Fruit fly (Drosophila melanogaster) whole organism: ENCODE measurements around the gene SNRPG.

Source experiments
- CG8478 ChIP-seq: fragments of >200 bp; optimal IDR thresholded peaks from 2 replicates; lab custom pipeline; 2018; ENCODE audit warnings: inconsistent platforms
- Dll ChIP-seq: fragments of >200 bp; optimal IDR thresholded peaks from 2 replicates; lab custom pipeline; 2017
- EcR ChIP-seq, 2 experiments: fragments of >200 bp; optimal IDR thresholded peaks; 2 replicates each; lab custom pipeline; 2017; ENCODE audit warnings: missing biosample characterization in 2 of 2, missing genetic modification characterization in 2 of 2, missing genetic modification reagents in 2 of 2
- pan ChIP-seq: fragments of >200 bp; optimal IDR thresholded peaks from 2 replicates; lab custom pipeline; 2017
- psq ChIP-seq: fragments of >200 bp; optimal IDR thresholded peaks from 2 replicates; lab custom pipeline; 2017
- usp ChIP-seq: fragments of >200 bp; optimal IDR thresholded peaks from 2 replicates; lab custom pipeline; 2017; ENCODE audit warnings: missing biosample characterization, missing genetic modification characterization, mixed read lengths

The SNRPG gene

dm6 chrX:16648435-16648781 is 8.2 kb upstream of the SNRPG start:
- TF ChIP-seq EcR (GFP tag; optimal IDR thresholded peaks at IDR 0.05; lab: Kevin White, UChicago) (no peak), psq (lab: Kevin White, UChicago) (no peak), usp (GFP tag; lab: Kevin White, UChicago) (no peak), CG8478 (no peak), Dll (no peak)

DNA sequence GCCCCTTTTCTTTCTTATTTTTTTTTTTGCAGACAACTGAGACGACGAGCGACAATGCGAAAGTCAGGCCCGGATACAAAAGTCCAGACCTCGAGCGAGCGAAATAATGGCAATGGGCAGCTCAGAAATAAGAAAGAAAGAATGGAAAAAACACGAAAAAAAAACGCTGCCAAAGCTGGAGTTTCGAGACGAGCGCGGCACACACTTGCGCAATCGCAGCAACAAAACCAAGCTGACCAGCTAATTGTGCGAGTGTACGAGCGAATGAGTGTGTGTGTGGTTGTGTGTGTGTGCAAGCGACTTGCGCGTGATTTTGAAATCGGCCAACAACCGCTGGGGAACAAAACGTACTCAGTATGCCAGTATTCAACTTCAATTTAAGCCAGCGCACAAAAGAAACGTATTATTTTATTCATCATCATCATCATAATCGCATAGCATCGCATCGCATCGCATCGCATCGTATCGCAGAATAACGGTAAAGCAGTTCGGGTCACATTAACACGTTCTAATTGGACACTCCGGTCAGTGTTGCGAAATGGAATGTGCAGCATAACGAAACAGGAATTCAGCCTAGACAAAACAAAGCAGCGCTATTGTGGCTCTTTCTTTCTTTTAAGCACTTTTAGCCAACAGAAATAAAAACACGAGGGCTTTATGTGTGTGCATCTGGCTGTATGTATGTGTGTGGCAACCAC is 7.7 kb upstream of the SNRPG start:
- TF ChIP-seq psq (lab: Kevin White, UChicago), result no peak
- TF ChIP-seq usp (GFP tag; lab: Kevin White, UChicago), result no peak

DNA sequence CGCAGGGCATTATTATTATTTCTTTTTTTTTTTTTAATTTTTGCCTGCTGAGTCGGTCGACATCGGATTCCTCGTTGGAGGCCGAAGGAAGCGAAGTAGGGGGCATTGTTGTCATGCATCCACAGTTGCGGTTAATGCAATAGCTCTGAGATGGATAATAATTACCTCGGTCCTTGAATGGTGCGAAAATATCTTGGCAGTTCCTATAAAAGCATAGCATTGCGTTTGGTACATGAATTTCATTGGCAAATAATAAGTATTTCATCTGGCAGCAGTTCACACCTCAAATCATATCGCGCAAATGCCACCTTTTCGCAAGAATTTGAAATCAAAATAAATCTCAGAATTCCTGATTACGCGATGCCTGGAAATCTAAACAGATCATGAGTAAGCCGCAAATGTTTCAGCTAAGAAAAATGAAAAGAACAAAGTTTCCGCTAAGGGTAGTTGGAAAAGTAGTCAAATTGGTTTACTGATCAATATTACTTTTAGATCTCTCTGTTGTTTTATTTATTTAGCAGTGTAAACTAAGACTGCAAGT is 6.9 kb upstream of the SNRPG start:
- no peak for TF ChIP-seq pan (lab: Kevin White, UChicago)
- TF ChIP-seq Dll, result no peak
- no peak for TF ChIP-seq EcR (GFP tag; optimal IDR thresholded peaks at IDR 0.05; lab: Kevin White, UChicago)
- no peak for TF ChIP-seq CG8478
- TF ChIP-seq psq (lab: Kevin White, UChicago), result no peak
- no peak for TF ChIP-seq usp (GFP tag; lab: Kevin White, UChicago)

DNA sequence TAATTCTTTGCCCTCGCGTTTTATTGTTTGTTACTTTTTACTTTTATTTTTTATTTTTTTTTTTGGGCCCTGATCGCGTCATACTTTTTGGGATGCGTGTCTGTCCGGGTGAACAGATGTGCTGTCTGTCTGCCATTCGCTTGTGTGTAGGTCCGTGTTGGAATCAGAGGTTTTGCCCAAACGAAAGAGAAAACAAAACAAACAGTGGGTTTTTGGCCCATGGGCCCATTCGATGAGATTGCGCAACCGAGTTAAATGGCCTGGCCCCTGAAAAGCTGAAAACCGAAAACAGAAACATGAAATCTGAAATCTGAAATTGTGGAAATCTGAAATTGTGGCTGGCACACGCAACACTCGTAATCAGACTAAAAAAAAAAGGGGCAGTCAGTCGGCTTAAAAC is 5.3 kb upstream of the SNRPG start:
- TF ChIP-seq usp (GFP tag; lab: Kevin White, UChicago) (no peak), Dll (no peak), EcR (GFP tag; optimal IDR thresholded peaks at IDR 0.05; lab: Kevin White, UChicago) (no peak)

DNA sequence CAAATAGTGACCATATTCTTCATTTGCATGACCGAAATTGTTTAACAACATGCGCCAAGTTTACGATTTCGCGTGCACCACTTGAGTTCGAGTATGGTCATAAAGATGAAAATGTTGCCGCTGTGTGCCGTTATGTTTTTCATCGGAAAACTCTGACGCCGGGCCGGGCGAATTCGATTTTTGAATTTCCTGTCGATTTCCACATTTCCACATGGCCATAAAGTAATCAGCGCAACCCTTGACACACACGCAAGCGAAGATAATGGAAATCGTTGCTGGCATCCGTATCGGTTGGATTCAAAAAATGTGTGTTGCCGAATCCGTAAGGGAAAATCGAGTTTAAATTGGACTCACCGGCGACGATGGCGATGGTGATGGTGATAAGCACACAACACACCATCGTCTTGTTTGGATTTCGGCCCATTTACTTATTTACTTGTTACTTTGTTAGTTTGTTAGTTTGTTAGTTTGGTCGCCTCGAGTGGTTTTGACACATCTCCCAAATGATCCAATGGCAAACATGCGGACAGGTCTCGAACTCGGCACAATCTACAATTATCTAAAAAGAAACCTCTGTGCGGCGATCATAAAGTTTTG is 4.4 kb upstream of the SNRPG start:
- TF ChIP-seq Dll (no peak), psq (lab: Kevin White, UChicago) (no peak)

DNA sequence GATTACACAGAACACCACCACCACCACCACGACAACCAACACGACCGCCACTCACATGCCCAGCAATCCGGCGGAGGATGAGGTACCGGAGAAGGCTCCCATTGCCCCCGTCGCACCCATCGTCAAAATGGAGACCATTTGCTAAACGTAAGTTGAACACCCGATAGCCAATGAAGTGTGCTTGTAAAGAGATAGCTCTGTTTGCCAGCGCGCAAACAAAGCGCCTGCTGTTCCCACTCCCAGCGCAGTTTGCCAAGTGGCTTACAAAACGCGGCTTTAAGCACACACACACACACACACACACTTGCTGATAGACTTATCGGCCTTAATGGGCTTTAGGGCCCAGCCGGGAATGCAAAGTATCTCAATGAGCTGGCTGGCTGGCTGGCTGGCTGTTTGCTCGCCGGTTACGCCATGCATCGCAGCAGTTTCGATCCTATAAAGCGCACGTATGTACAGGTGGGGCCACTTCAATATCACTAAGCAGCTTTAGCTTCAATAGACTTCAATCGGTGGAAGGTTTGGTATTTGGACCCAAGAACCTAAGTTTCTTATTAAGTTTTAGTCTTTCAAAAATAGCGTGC is 3.2 kb upstream of the SNRPG start:
- TF ChIP-seq CG8478, result no peak
- no peak for TF ChIP-seq Dll
- TF ChIP-seq EcR (GFP tag; optimal IDR thresholded peaks at IDR 0.05; lab: Kevin White, UChicago), result no peak
- no peak for TF ChIP-seq psq (lab: Kevin White, UChicago)
- TF ChIP-seq pan (lab: Kevin White, UChicago), result no peak
- TF ChIP-seq usp (GFP tag; lab: Kevin White, UChicago), result no peak

DNA sequence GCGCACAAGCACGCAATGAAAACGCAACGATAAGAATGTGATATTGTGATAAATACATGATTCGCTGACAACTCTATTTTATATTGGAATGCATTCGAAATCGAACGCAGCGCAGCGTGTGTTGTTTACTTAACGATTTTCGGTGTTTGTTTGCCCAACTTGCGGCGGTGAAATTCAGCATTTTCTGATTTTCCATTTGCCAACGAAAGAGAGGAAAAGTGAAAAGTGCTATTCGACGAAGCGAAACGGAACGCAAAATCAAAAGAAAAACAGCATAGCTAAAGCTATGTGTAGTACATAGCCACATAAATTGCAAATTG is 842 bp upstream of the SNRPG start:
- no peak for TF ChIP-seq CG8478
- no peak for TF ChIP-seq EcR (GFP tag; optimal IDR thresholded peaks at IDR 0.05; lab: Kevin White, UChicago)
- no peak for TF ChIP-seq pan (lab: Kevin White, UChicago)
- no peak for TF ChIP-seq psq (lab: Kevin White, UChicago)

DNA sequence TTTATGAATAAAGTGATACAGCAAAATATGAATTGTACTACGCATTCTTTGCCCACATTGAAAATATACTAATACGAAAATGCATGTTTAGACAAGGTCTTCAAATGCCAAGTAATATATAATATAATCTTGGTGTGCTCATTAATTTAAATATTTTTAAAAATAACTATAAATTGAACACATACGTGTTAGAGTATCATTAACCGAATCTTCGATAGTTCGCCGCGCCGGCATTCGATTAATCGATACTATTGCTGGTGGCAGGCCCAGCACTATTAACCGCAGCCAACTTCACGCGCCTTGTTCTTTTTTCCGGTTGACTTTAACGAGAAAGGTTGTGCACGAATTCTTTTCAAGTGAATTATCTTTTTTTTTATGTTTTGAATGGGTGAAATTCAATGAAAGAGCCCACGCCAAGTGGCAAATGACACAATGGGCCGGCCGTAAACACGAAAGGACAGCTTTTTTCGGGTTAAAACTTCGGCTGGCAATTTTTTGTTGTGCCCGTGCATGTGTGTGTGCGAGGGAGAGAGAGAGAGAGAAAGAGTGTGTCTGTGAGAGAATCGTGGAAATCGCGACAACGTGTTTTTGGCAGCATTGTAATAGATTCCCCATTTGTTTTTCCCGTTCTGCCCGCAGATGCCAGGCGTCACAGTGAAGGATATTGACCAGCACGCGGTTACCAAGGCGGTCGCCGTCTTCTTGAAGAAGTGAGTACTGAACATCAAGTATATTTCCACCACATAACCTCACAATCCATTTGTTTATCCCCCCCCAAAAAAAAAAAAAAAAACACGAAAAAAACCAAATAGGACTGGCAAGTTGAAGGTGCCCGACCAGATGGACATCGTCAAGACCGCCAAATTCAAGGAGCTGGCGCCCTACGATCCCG is 2.4 kb downstream of the SNRPG start, which contains the start of gene RpS19a:
RpS19a (plus strand) TSS at position 301 of the 892 bp plus-strand sequence.
- TF ChIP-seq pan (lab: Kevin White, UChicago), result no peak
- TF ChIP-seq Dll, result no peak
- no peak for TF ChIP-seq CG8478
- TF ChIP-seq EcR (GFP tag; optimal IDR thresholded peaks at IDR 0.05; lab: Kevin White, UChicago), result no peak
- no peak for TF ChIP-seq usp (GFP tag; lab: Kevin White, UChicago)
- no peak for TF ChIP-seq psq (lab: Kevin White, UChicago)

dm6 chrX:16637106-16637590 is 3.1 kb downstream of the SNRPG start, which contains the start of gene Rok:
Gene Rok (minus strand): TSS chrX:16637414.
- no peak for TF ChIP-seq usp (GFP tag; lab: Kevin White, UChicago)
- TF ChIP-seq psq (lab: Kevin White, UChicago), result no peak
- no peak for TF ChIP-seq Dll
- no peak for TF ChIP-seq CG8478

DNA sequence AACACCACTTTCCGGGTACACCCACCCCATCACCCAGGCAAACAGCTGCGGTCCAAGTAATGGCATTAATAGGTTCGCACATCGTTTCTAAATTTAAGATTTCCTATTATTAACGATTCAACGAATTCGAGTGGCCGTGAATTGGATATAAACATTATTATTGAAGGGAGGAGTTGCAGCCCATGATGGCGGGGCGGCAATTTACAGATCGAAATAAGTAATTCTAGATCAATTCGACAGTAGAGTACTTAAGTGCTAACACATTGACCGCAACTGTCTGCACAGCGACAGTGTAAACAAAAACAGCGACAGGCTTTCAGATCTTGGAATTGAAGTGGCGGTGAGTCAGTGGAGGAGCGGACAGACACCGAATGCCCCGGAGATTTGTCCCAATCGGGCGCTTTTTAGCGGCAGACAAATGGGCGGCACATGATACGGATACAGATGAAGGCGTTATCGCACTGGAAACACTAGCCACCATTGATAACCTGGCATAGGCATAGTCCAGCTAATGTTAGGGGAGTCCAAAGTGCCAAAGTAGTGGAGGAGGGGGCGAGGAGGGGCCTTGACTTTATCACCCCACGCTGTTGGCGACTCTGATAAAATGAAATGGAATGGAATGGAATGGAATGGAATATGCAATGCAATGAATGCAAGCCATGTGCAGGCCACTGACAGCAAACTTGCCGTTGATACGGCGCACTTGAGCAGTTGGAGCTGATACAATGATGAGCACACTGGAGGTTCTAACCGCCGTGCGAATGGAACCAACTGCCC is 6.8 kb downstream of the SNRPG start:
- TF ChIP-seq pan (lab: Kevin White, UChicago) (no peak), CG8478 (no peak), EcR (GFP tag; optimal IDR thresholded peaks at IDR 0.05; lab: Kevin White, UChicago) (no peak), usp (GFP tag; lab: Kevin White, UChicago) (no peak), Dll (no peak), psq (lab: Kevin White, UChicago) (no peak)

DNA sequence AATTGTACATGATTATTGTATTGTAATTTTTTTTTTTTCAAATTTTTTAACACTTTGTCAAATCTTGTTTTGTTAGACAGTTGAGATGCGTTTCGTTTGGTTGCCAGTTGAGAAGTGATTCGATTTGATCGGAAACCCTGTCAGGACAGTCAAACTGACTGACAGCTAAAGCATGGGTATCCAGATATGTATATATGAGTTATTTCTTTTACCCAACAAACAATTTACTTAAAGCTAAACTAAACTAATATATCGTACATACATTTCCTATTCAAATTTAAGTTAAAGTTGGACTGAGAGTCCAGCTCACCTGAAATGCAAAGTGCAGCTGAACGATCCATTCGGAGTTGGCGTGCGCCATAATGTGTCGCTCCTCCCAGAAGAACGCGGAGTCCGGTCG is 8.1 kb downstream of the SNRPG start, which contains the start of gene CG9777:
CG9777 (minus strand) TSS at position 101 of the 400 bp plus-strand sequence.
- no peak for TF ChIP-seq EcR (GFP tag; optimal IDR thresholded peaks at IDR 0.05; lab: Kevin White, UChicago)
- no peak for TF ChIP-seq pan (lab: Kevin White, UChicago)
- TF ChIP-seq CG8478, result no peak
- no peak for TF ChIP-seq usp (GFP tag; lab: Kevin White, UChicago)
- TF ChIP-seq psq (lab: Kevin White, UChicago), result no peak
- TF ChIP-seq Dll, result no peak
